Worm (Caenorhabditis elegans) whole organism, L4/young adult: ENCODE data around the gene srz-103.

Experiments
- W03F9.2 ChIP-seq: fragments of 150-350 bp; optimal IDR thresholded peaks from 2 replicates; lab custom pipeline; 2014; ENCODE audit warnings: missing biosample characterization, missing genetic modification characterization
- dao-5 ChIP-seq: sonication (generic microtip); optimal IDR thresholded peaks from 2 replicates; lab custom pipeline; 2016; ENCODE audit warnings: missing genotype, missing genetic modification characterization, moderate library complexity, missing compliant biosample characterization

- TF ChIP-seq W03F9.2 (no peak), dao-5 (tag; lab: Kevin White, UChicago) (no peak)
Observed at ce11 chrV:16671190-16671589, 7.9 kb downstream of the srz-103 start, which contains the start of gene str-61.
